Fruit fly (Drosophila melanogaster) whole organism, pupa: ENCODE data around the gene Desat2.
"Not testable (repeated sequence)": the region's sequence is repeated elsewhere in the genome, so short reads cannot be mapped to it uniquely, and the experiment has no call there.

Experiments
- CG14655 ChIP-seq: fragments of 200-800 bp; sonication (Bioruptor generic); optimal IDR thresholded peaks from 3 replicates; lab custom pipeline; 2017; ENCODE audit warnings: mild to moderate bottlenecking, missing biosample characterization, missing genetic modification reagents, missing genetic modification characterization
- CG15710 ChIP-seq: fragments of 200-800 bp; sonication (Bioruptor generic); optimal IDR thresholded peaks from 2 replicates; lab custom pipeline; 2018; ENCODE audit warnings: missing biosample characterization, mild to moderate bottlenecking, missing genetic modification characterization, moderate library complexity
- CG17806 ChIP-seq: fragments of 200-800 bp; sonication (Bioruptor generic); optimal IDR thresholded peaks from 2 replicates; lab custom pipeline; 2018; ENCODE audit warnings: missing biosample characterization, mild to moderate bottlenecking, missing genetic modification characterization, moderate library complexity
- CG34367 ChIP-seq: fragments of 200-800 bp; sonication (Bioruptor generic); optimal IDR thresholded peaks from 2 replicates; lab custom pipeline; 2018; ENCODE audit warnings: missing biosample characterization, mild to moderate bottlenecking, missing genetic modification characterization
- CG4496 ChIP-seq: fragments of 200-800 bp; sonication (Bioruptor generic); IDR thresholded peaks from 3 replicates; pipeline ENCODE4 v1.3.6; 2022; ENCODE audit warnings: missing biosample characterization, missing genetic modification characterization
- CG8159 ChIP-seq: fragments of 200-800 bp; sonication (Bioruptor generic); optimal IDR thresholded peaks from 3 replicates; lab custom pipeline; 2018; ENCODE audit warnings: missing biosample characterization, mild to moderate bottlenecking, missing genetic modification characterization, moderate library complexity
- CG8301 ChIP-seq: fragments of 200-800 bp; sonication (Bioruptor generic); optimal IDR thresholded peaks from 2 replicates; lab custom pipeline; 2018; ENCODE audit warnings: missing biosample characterization, mild to moderate bottlenecking, missing genetic modification characterization
- EcR ChIP-seq: fragments of 200-800 bp; sonication (Bioruptor generic); optimal IDR thresholded peaks from 3 replicates; lab custom pipeline; 2019; ENCODE audit warnings: missing biosample characterization, missing genetic modification characterization, mild to moderate bottlenecking, moderate library complexity, missing genetic modification reagents
- Ets98B ChIP-seq: fragments of 200-800 bp; sonication (Bioruptor generic); IDR thresholded peaks from 2 replicates; pipeline ENCODE4 v1.3.6; 2022; ENCODE audit warnings: missing biosample characterization, missing genetic modification characterization
- Snoo ChIP-seq: fragments of 200-800 bp; sonication (Bioruptor generic); optimal IDR thresholded peaks from 3 replicates; lab custom pipeline; 2017; ENCODE audit warnings: missing biosample characterization, mild to moderate bottlenecking, missing genetic modification characterization, inconsistent platforms
- fd96Ca ChIP-seq: fragments of 200-800 bp; sonication (Bioruptor generic); IDR thresholded peaks from 3 replicates; pipeline ENCODE4 v1.3.6; 2022; ENCODE audit warnings: missing biosample characterization, missing genetic modification characterization

DNA sequence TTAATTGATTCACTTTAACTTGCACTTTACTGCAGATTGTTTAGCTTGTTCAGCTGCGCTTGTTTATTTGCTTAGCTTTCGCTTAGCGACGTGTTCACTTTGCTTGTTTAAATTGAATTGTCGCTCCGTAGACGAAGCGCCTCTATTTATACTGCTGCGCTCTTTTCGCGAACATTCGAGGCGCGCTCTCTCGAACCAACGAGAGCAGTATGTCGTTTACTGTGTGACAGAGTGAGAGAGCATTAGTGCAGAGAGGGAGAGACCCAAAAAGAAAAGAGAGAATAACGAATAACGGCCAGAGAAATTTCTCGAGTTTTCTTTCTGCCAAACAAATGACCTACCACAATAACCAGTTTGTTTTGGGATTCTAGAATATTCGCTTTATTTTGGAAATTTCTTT, 31.6 kb downstream of the Desat2 start, which contains the start of gene Hsp70Ba:
- not testable (repeated sequence) for TF ChIP-seq Snoo (tag; lab: Kevin White, UChicago); CG8159 (tag; lab: Kevin White, UChicago); CG17806; CG15710 (tag; lab: Kevin White, UChicago); CG8301 (tag; lab: Kevin White, UChicago); EcR (GFP tag; lab: Kevin White, UChicago); Ets98B (GFP tag; lab: Robert Waterston, UW); CG14655 (GFP tag; lab: Kevin White, UChicago); CG34367 (tag; lab: Kevin White, UChicago); CG4496 (GFP tag; lab: Robert Waterston, UW); fd96Ca (GFP tag; lab: Robert Waterston, UW)
